Worm (Caenorhabditis elegans) whole organism, L4 larva: ENCODE results near the gene B0280.7.

Experiments used
- F10B5.3 ChIP-seq: sonication (generic microtip); optimal IDR thresholded peaks from 2 replicates; lab custom pipeline; 2016; ENCODE audit warnings: mild to moderate bottlenecking, missing genetic modification characterization, missing compliant biosample characterization
- F26F4.8 ChIP-seq: fragments of 200-800 bp; sonication (Bioruptor generic); conservative IDR thresholded peaks from 2 replicates; pipeline ENCODE4 v1.3.6; 2022; ENCODE audit warnings: missing genetic modification characterization, missing compliant biosample characterization
- F37D6.2 ChIP-seq: sonication (generic microtip); optimal IDR thresholded peaks from 2 replicates; lab custom pipeline; 2016; ENCODE audit warnings: mild to moderate bottlenecking, missing genetic modification characterization, missing compliant biosample characterization
- T20F7.1 ChIP-seq: fragments of 200-800 bp; sonication (Bioruptor generic); optimal IDR thresholded peaks from 2 replicates; lab custom pipeline; 2018; ENCODE audit warnings: mild to moderate bottlenecking, missing genetic modification characterization, missing compliant biosample characterization
- Y48G9A.11 ChIP-seq: fragments of 200-800 bp; sonication (Bioruptor generic); IDR thresholded peaks from 2 replicates; pipeline ENCODE4 v1.3.6; 2022; ENCODE audit warnings: missing genetic modification reagents, missing genetic modification characterization, missing compliant biosample characterization
- Y5F2A.4 ChIP-seq: fragments of 200-800 bp; sonication (Bioruptor generic); optimal IDR thresholded peaks from 2 replicates; lab custom pipeline; 2018; ENCODE audit warnings: mild to moderate bottlenecking, missing genetic modification characterization, missing compliant biosample characterization
- aly-2 ChIP-seq: sonication (generic microtip); optimal IDR thresholded peaks from 2 replicates; lab custom pipeline; 2018; ENCODE audit warnings: missing biosample characterization, missing genetic modification characterization
- ceh-32 ChIP-seq: sonication (generic microtip); optimal IDR thresholded peaks from 2 replicates; lab custom pipeline; 2016; ENCODE audit warnings: mild to moderate bottlenecking, missing genetic modification characterization, missing compliant biosample characterization; ENCODE audit not compliant: poor library complexity
- ceh-44 ChIP-seq: fragments of 200-800 bp; sonication (Bioruptor generic); IDR thresholded peaks from 2 replicates; pipeline ENCODE4 v1.3.6; 2022; ENCODE audit warnings: missing genetic modification reagents, missing genetic modification characterization, missing compliant biosample characterization
- ceh-82 ChIP-seq: sonication (generic microtip); optimal IDR thresholded peaks from 2 replicates; lab custom pipeline; 2017; ENCODE audit warnings: missing biosample characterization, missing genetic modification characterization
- ctbp-1 ChIP-seq: fragments of 200-800 bp; sonication (Bioruptor generic); IDR thresholded peaks from 2 replicates; pipeline ENCODE4 v1.3.6; 2022; ENCODE audit warnings: missing genetic modification reagents, missing genetic modification characterization, missing compliant biosample characterization
- daf-12 ChIP-seq: fragments of 150-350 bp; optimal IDR thresholded peaks from 2 replicates; lab custom pipeline; 2014; ENCODE audit warnings: missing biosample characterization, missing genetic modification reagents, missing genetic modification characterization
- daf-19 ChIP-seq: fragments of 200-800 bp; sonication (Bioruptor generic); conservative IDR thresholded peaks from 2 replicates; pipeline ENCODE4 v1.3.6; 2022; ENCODE audit warnings: missing genetic modification characterization, missing compliant biosample characterization
- dmd-8 ChIP-seq: fragments of 200-800 bp; sonication (Bioruptor generic); IDR thresholded peaks from 2 replicates; pipeline ENCODE4 v1.3.6; 2022; ENCODE audit warnings: missing genetic modification characterization, missing compliant biosample characterization
- dmd-9 ChIP-seq: fragments of 200-800 bp; sonication (Bioruptor generic); IDR thresholded peaks from 2 replicates; pipeline ENCODE4 v1.3.6; 2022; ENCODE audit warnings: missing genetic modification reagents, missing genetic modification characterization, missing compliant biosample characterization
- dpl-1 ChIP-seq: fragments of 150-350 bp; optimal IDR thresholded peaks from 2 replicates; lab custom pipeline; 2014; ENCODE audit warnings: missing biosample characterization, missing genetic modification reagents, missing genetic modification characterization
- duxl-1 ChIP-seq: sonication (generic microtip); optimal IDR thresholded peaks from 2 replicates; lab custom pipeline; 2016; ENCODE audit warnings: mild to moderate bottlenecking, missing genetic modification characterization, moderate library complexity, missing compliant biosample characterization; ENCODE audit not compliant: poor library complexity
- egl-27 ChIP-seq: sonication (generic microtip); optimal IDR thresholded peaks from 3 replicates; lab custom pipeline; 2017; ENCODE audit warnings: missing biosample characterization, missing genetic modification reagents, missing genetic modification characterization
- fkh-10 ChIP-seq: fragments of 150-350 bp; optimal IDR thresholded peaks from 2 replicates; lab custom pipeline; 2014; ENCODE audit warnings: missing biosample characterization, missing genetic modification reagents, missing genetic modification characterization
- fos-1 ChIP-seq: fragments of 150-350 bp; optimal IDR thresholded peaks from 2 replicates; lab custom pipeline; 2014; ENCODE audit warnings: missing biosample characterization, missing genetic modification characterization
- gei-8 ChIP-seq: fragments of 200-800 bp; sonication (Bioruptor generic); optimal IDR thresholded peaks from 2 replicates; lab custom pipeline; 2018; ENCODE audit warnings: mild to moderate bottlenecking, missing genetic modification characterization, missing compliant biosample characterization
- jun-1 ChIP-seq: fragments of 150-350 bp; optimal IDR thresholded peaks from 2 replicates; lab custom pipeline; 2014; ENCODE audit warnings: missing biosample characterization, missing genetic modification reagents, missing genetic modification characterization
- lin-13 ChIP-seq: fragments of 150-350 bp; optimal IDR thresholded peaks from 2 replicates; lab custom pipeline; 2014; ENCODE audit warnings: missing biosample characterization, missing genetic modification reagents, missing genetic modification characterization
- lin-15B ChIP-seq: fragments of 150-350 bp; sonication (generic microtip); optimal IDR thresholded peaks from 3 replicates; lab custom pipeline; 2014; ENCODE audit warnings: missing biosample characterization, missing genetic modification characterization
- lin-29 ChIP-seq: fragments of 200-800 bp; sonication (Bioruptor generic); IDR thresholded peaks from 2 replicates; pipeline ENCODE4 v1.3.6; 2022; ENCODE audit warnings: missing genetic modification reagents, missing genetic modification characterization, missing compliant biosample characterization
- lin-38 ChIP-seq: fragments of 200-800 bp; sonication (Bioruptor generic); IDR thresholded peaks from 2 replicates; pipeline ENCODE4 v1.3.6; 2022; ENCODE audit warnings: missing genetic modification reagents, missing genetic modification characterization, missing compliant biosample characterization
- lir-3 ChIP-seq: sonication (generic microtip); optimal IDR thresholded peaks from 2 replicates; lab custom pipeline; 2016; ENCODE audit warnings: mild to moderate bottlenecking, missing genetic modification characterization, missing compliant biosample characterization
- madf-9 ChIP-seq: fragments of 200-800 bp; sonication (Bioruptor generic); conservative IDR thresholded peaks from 2 replicates; pipeline ENCODE4 v1.3.6; 2022; ENCODE audit warnings: missing genetic modification reagents, missing genetic modification characterization, missing compliant biosample characterization
- mes-2 ChIP-seq: sonication (generic microtip); optimal IDR thresholded peaks from 2 replicates; lab custom pipeline; 2016; ENCODE audit warnings: missing genotype, mild to moderate bottlenecking, missing genetic modification characterization, missing compliant biosample characterization; ENCODE audit not compliant: poor library complexity, severe bottlenecking
- mxl-2 ChIP-seq: fragments of 200-800 bp; sonication (Bioruptor generic); conservative IDR thresholded peaks from 2 replicates; pipeline ENCODE4 v1.3.6; 2022; ENCODE audit warnings: missing genetic modification reagents, missing genetic modification characterization, missing compliant biosample characterization
- nhr-11 ChIP-seq: fragments of 150-350 bp; optimal IDR thresholded peaks from 2 replicates; lab custom pipeline; 2014; ENCODE audit warnings: missing biosample characterization, missing genetic modification characterization
- nhr-237 ChIP-seq: sonication (generic microtip); optimal IDR thresholded peaks from 2 replicates; lab custom pipeline; 2017; ENCODE audit warnings: missing biosample characterization, missing genetic modification characterization
- nhr-28 ChIP-seq: fragments of 150-350 bp; optimal IDR thresholded peaks from 2 replicates; lab custom pipeline; 2014; ENCODE audit warnings: missing biosample characterization, missing genetic modification characterization
- nhr-41 ChIP-seq: fragments of 200-800 bp; sonication (Bioruptor generic); IDR thresholded peaks from 2 replicates; pipeline ENCODE4 v1.3.6; 2022; ENCODE audit warnings: missing genetic modification reagents, missing genetic modification characterization, missing compliant biosample characterization
- nhr-48 ChIP-seq: sonication (generic microtip); optimal IDR thresholded peaks from 2 replicates; lab custom pipeline; 2016; ENCODE audit warnings: mild to moderate bottlenecking, missing genetic modification characterization, missing compliant biosample characterization
- nhr-6 ChIP-seq: fragments of 150-350 bp; optimal IDR thresholded peaks from 2 replicates; lab custom pipeline; 2014; ENCODE audit warnings: missing biosample characterization, missing genetic modification characterization
- nhr-76 ChIP-seq: fragments of 150-350 bp; optimal IDR thresholded peaks from 2 replicates; lab custom pipeline; 2014; ENCODE audit warnings: missing biosample characterization, missing genetic modification characterization
- nhr-77 ChIP-seq: fragments of 150-350 bp; optimal IDR thresholded peaks from 2 replicates; lab custom pipeline; 2014; ENCODE audit warnings: missing biosample characterization, missing genetic modification characterization
- php-3 ChIP-seq: fragments of 200-800 bp; sonication (Bioruptor generic); IDR thresholded peaks from 2 replicates; pipeline ENCODE4 v1.3.6; 2022; ENCODE audit warnings: missing genetic modification reagents, missing genetic modification characterization, missing compliant biosample characterization
- pqm-1 ChIP-seq: sonication (generic microtip); optimal IDR thresholded peaks from 2 replicates; lab custom pipeline; 2017; ENCODE audit warnings: missing biosample characterization, missing genetic modification characterization
- rbr-2 ChIP-seq: sonication (generic microtip); optimal IDR thresholded peaks from 2 replicates; lab custom pipeline; 2016; ENCODE audit warnings: missing genotype, missing genetic modification characterization, missing compliant biosample characterization
- sdz-12 ChIP-seq: fragments of 200-800 bp; sonication (Bioruptor generic); optimal IDR thresholded peaks from 2 replicates; lab custom pipeline; 2018; ENCODE audit warnings: mild to moderate bottlenecking, missing genetic modification characterization, missing compliant biosample characterization
- set-16 ChIP-seq: fragments of 200-800 bp; sonication (Bioruptor generic); IDR thresholded peaks from 2 replicates; pipeline ENCODE4 v1.3.6; 2022; ENCODE audit warnings: missing genetic modification reagents, missing genetic modification characterization, missing compliant biosample characterization
- snpc-4 ChIP-seq: fragments of 150-350 bp; optimal IDR thresholded peaks from 2 replicates; lab custom pipeline; 2014; ENCODE audit warnings: missing biosample characterization, missing genetic modification characterization
- tag-97 ChIP-seq: fragments of 200-800 bp; sonication (Bioruptor generic); IDR thresholded peaks from 2 replicates; pipeline ENCODE4 v1.3.6; 2022; ENCODE audit warnings: missing genetic modification characterization, missing compliant biosample characterization
- tra-1 ChIP-seq: fragments of 200-800 bp; sonication (Bioruptor generic); IDR thresholded peaks from 2 replicates; pipeline ENCODE4 v1.3.6; 2022; ENCODE audit warnings: missing genetic modification reagents, missing genetic modification characterization, missing compliant biosample characterization
- unc-39 ChIP-seq: sonication (generic microtip); optimal IDR thresholded peaks from 2 replicates; lab custom pipeline; 2017; ENCODE audit warnings: missing biosample characterization, missing genetic modification characterization
- zag-1 ChIP-seq: fragments of 150-350 bp; optimal IDR thresholded peaks from 2 replicates; lab custom pipeline; 2014; ENCODE audit warnings: missing biosample characterization, missing genetic modification characterization
- zfp-2 ChIP-seq: sonication (generic microtip); optimal IDR thresholded peaks from 2 replicates; lab custom pipeline; 2016; ENCODE audit warnings: mild to moderate bottlenecking, missing genetic modification characterization, missing compliant biosample characterization
- zfp-3 ChIP-seq: fragments of 200-800 bp; sonication (Bioruptor generic); conservative IDR thresholded peaks from 2 replicates; pipeline ENCODE4 v1.3.6; 2022; ENCODE audit warnings: missing genetic modification reagents, missing genetic modification characterization, missing compliant biosample characterization
- zip-11 ChIP-seq: fragments of 200-800 bp; sonication (Bioruptor generic); IDR thresholded peaks from 2 replicates; pipeline ENCODE4 v1.3.6; 2022; ENCODE audit warnings: missing genetic modification characterization, missing compliant biosample characterization
- zip-2 ChIP-seq: fragments of 150-350 bp; optimal IDR thresholded peaks from 2 replicates; lab custom pipeline; 2014; ENCODE audit warnings: missing biosample characterization, missing genetic modification characterization
- ztf-11 ChIP-seq: fragments of 150-350 bp; optimal IDR thresholded peaks from 2 replicates; lab custom pipeline; 2014; ENCODE audit warnings: missing biosample characterization, missing genetic modification characterization

Gene B0280.7

DNA sequence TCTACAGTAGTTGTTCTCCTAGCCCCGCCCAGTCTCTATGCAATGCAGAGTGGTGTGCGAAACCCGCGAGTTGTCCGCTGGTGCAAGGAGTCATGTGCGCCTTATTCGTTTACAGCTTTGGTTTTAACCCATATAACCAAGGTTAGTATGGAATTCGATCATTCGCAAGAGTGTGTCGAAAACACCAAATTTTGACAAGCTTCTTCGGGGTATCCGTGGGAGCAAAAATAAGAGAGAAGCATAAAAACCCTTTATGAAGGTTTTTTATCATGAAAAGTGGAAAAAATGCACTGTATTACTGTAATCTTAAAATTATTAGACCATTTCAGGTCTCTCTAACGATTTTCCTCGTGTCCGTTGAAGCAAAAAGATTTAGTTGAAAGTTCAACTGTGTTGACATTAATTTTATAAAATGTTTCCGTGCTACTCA lies 30.5 kb upstream of the B0280.7 start (continued):
- TF ChIP-seq nhr-76 (tag; lab: Kevin White, UChicago) (no peak), fos-1 (tag; lab: Kevin White, UChicago) (no peak), lir-3 (tag; lab: Kevin White, UChicago) (no peak), nhr-48 (tag; lab: Kevin White, UChicago) (peak; percentile 35), ceh-44 (GFP tag; lab: Robert Waterston, UW) (peak; percentile 61; the same call in 1 of the 2 replicates), rbr-2 (tag; lab: Kevin White, UChicago) (peak; percentile 28), fkh-10 (no peak), F37D6.2 (tag; lab: Kevin White, UChicago) (no peak), madf-9 (GFP tag; lab: Robert Waterston, UW) (no peak), lin-38 (GFP tag; lab: Robert Waterston, UW) (peak; percentile 64), unc-39 (tag; lab: Kevin White, UChicago) (no peak), tag-97 (GFP tag; lab: Robert Waterston, UW) (no peak), Y5F2A.4 (GFP tag; lab: Kevin White, UChicago) (no peak), ceh-82 (tag; lab: Kevin White, UChicago) (no peak), ceh-32 (tag; lab: Kevin White, UChicago) (no peak), pqm-1 (tag; lab: Kevin White, UChicago) (no peak), set-16 (no peak), lin-15B (tag; lab: Kevin White, UChicago) (no peak), lin-13 (peak; percentile 39), dmd-8 (GFP tag; lab: Robert Waterston, UW) (no peak), mxl-2 (GFP tag; lab: Robert Waterston, UW) (no peak), lin-29 (no peak), nhr-6 (tag; lab: Kevin White, UChicago) (peak; percentile 26), nhr-11 (tag; lab: Kevin White, UChicago) (no peak), snpc-4 (tag; lab: Kevin White, UChicago) (peak; percentile 81), mes-2 (tag; lab: Kevin White, UChicago) (peak; percentile 63), nhr-77 (no peak), duxl-1 (tag; lab: Kevin White, UChicago) (peak; percentile 33), gei-8 (GFP tag; lab: Kevin White, UChicago) (no peak), ctbp-1 (GFP tag; lab: Robert Waterston, UW) (no peak), jun-1 (no peak), sdz-12 (GFP tag; lab: Kevin White, UChicago) (no peak), zfp-3 (GFP tag; lab: Robert Waterston, UW) (no peak), F26F4.8 (GFP tag; lab: Robert Waterston, UW) (no peak), T20F7.1 (GFP tag; lab: Kevin White, UChicago) (no peak), aly-2 (tag; lab: Kevin White, UChicago) (no peak), Y48G9A.11 (GFP tag; lab: Robert Waterston, UW) (peak; percentile 68; the same call in 1 of the 2 replicates), nhr-28 (tag; lab: Kevin White, UChicago) (no peak), dmd-9 (no peak), nhr-41 (0 out of 2 replicates have a peak, but pooled peaks have one; percentile 26), ztf-11 (tag; lab: Kevin White, UChicago) (no peak), tra-1 (GFP tag; lab: Robert Waterston, UW) (peak; percentile 39; the same call in 1 of the 2 replicates), egl-27 (tag; lab: Kevin White, UChicago) (no peak), zip-11 (GFP tag; lab: Robert Waterston, UW) (no peak), zag-1 (tag; lab: Kevin White, UChicago) (no peak), dpl-1 (no peak), nhr-237 (no peak), daf-19 (GFP tag; lab: Robert Waterston, UW) (0 out of 2 replicates have a peak, but pooled peaks have one; percentile 56), zip-2 (no peak), zfp-2 (tag; lab: Kevin White, UChicago) (no peak), daf-12 (tag; lab: Kevin White, UChicago) (no peak), F10B5.3 (peak; percentile 8), php-3 (peak; percentile 71; the same call in 1 of the 2 replicates)
